Fruit fly (Drosophila melanogaster): ENCODE data around the gene CAHbeta.

The CAHbeta gene

dm6 chr3R:9031797-9032418 is 51.2 kb downstream of the CAHbeta start:
- peak; percentile 86 for TF ChIP-seq CG17801 (GFP tag; optimal IDR thresholded peaks at IDR 0.05; ENCODE audit: partially characterized antibody)

All from ovary, adult (tissue).